Comparison of ENCODE assay signal across 2 fruit fly cellular contexts in the genomic region with DNA sequence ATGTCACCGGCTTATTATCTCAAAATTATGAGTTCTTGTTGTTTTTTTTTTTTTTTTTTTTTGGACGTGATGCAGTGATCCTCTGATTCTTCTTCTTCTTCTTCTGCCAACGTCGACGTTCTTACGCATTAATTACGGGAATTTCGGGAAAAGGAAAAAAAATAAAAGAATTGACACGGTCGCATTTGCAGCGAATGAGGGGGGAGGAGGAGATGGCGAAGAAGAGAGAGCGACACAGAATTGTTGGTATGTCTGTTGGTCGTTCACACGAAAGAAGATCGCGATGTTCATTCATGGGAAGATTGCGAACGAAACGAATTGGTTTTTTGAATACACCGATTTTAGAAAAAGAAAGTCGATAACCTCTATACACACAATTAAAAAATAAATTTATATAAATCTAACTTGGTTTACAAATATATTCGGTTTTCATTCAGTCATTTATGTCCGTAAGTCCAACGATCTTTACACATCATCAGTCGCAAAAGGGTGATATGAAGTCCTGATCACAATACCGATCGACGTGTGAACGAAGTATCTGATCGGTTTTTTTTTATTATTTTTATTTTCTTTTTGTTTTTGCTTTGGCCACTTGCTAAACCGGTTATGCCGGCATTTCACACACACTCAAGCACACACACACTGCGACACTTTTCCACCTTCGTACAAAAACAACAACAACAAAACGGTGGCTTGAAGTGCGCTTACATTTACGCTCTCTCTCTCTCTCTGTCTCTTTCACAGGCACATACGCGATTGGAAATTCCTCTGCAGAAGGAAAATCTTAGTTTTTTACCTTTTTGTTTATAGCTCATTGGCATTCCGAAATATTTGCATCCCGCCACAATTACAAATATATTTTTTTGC.
TF ChIP-seq lines count a peak whose summit lies in the region.

No protein-coding gene starts in this region.

TF ChIP-seq in whole organism, embryonic, 481 proteins besides CTCF, POLR2A, EP300 and RAD21 (continued from another document and continues in another):
- peak; percentile 71 for TF ChIP-seq CG4424 (GFP tag; optimal IDR thresholded peaks at IDR 0.05; lab: Kevin White, UChicago)
- peak; percentile 18 for TF ChIP-seq CG12769 (tag; optimal IDR thresholded peaks at IDR 0.05; lab: Kevin White, UChicago)
- peak; percentile 60 for TF ChIP-seq Xbp1 (GFP tag; optimal IDR thresholded peaks at IDR 0.05; lab: Kevin White, UChicago)
- TF ChIP-seq Fer2 (tag; optimal IDR thresholded peaks at IDR 0.05; lab: Kevin White, UChicago), result peak; percentile 41
- TF ChIP-seq CG15696 (tag; optimal IDR thresholded peaks at IDR 0.05; lab: Kevin White, UChicago), result peak; percentile 83
- TF ChIP-seq pum (GFP tag; optimal IDR thresholded peaks at IDR 0.05; lab: Kevin White, UChicago), result peak; percentile 7
- TF ChIP-seq bsh (GFP tag; optimal IDR thresholded peaks at IDR 0.05; lab: Kevin White, UChicago), result peak; percentile 77 to 97
- no peak for TF ChIP-seq fru (optimal IDR thresholded peaks at IDR 0.05; lab: Kevin White, UChicago)
- peak; percentile 63 for TF ChIP-seq CG11695 (GFP tag; IDR thresholded peaks at IDR 0.05; lab: Robert Waterston, UW)
- peak; percentile 69 for TF ChIP-seq CG3281 (GFP tag; optimal IDR thresholded peaks at IDR 0.05; lab: Kevin White, UChicago)
- TF ChIP-seq CG8290 (GFP tag; optimal IDR thresholded peaks at IDR 0.05; lab: Kevin White, UChicago), result peak; percentile 58
- TF ChIP-seq CG8290 (tag; optimal IDR thresholded peaks at IDR 0.05; lab: Kevin White, UChicago), result peak in 1 of 2 experiments; percentile 36
- no peak for TF ChIP-seq pb (GFP tag; optimal IDR thresholded peaks at IDR 0.05; lab: Kevin White, UChicago)
- peak; percentile 80 for TF ChIP-seq CG8388 (GFP tag; optimal IDR thresholded peaks at IDR 0.05; lab: Kevin White, UChicago)
- TF ChIP-seq HLH54F (GFP tag; optimal IDR thresholded peaks at IDR 0.05; lab: Kevin White, UChicago), result peak; percentile 17
- TF ChIP-seq wek (GFP tag; optimal IDR thresholded peaks at IDR 0.05; lab: Kevin White, UChicago), result peak; percentile 17
- no peak for TF ChIP-seq toy (GFP tag; IDR thresholded peaks at IDR 0.05; lab: Robert Waterston, UW)
- TF ChIP-seq Spps (tag; optimal IDR thresholded peaks at IDR 0.05; lab: Kevin White, UChicago), result peak; percentile 63
- TF ChIP-seq nmo (GFP tag; optimal IDR thresholded peaks at IDR 0.05; lab: Kevin White, UChicago), result peak; percentile 82
- TF ChIP-seq CG6689 (GFP tag; IDR thresholded peaks at IDR 0.05; lab: Robert Waterston, UW), result peak; percentile 75
- TF ChIP-seq CG12071 (GFP tag; optimal IDR thresholded peaks at IDR 0.05; lab: Kevin White, UChicago), result peak; percentile 40
- TF ChIP-seq CG11560 (tag; IDR thresholded peaks at IDR 0.05; lab: Robert Waterston, UW), result no peak
- TF ChIP-seq ash1 (GFP tag; optimal IDR thresholded peaks at IDR 0.05; lab: Kevin White, UChicago), result no peak
- peak; percentile 66 for TF ChIP-seq Asciz (GFP tag; optimal IDR thresholded peaks at IDR 0.05; lab: Kevin White, UChicago)
- TF ChIP-seq odd (GFP tag; optimal IDR thresholded peaks at IDR 0.05; lab: Kevin White, UChicago), result peak; percentile 82
- peak; percentile 56 for TF ChIP-seq CG15011 (GFP tag; optimal IDR thresholded peaks at IDR 0.05; lab: Kevin White, UChicago)
- peak; percentile 48 for TF ChIP-seq Usf (GFP tag; optimal IDR thresholded peaks at IDR 0.05; lab: Kevin White, UChicago)
- no peak for TF ChIP-seq dm (GFP tag; optimal IDR thresholded peaks at IDR 0.05; lab: Kevin White, UChicago)
- no peak for TF ChIP-seq knrl (GFP tag; IDR thresholded peaks at IDR 0.05; lab: Robert Waterston, UW; ENCODE audit: partially characterized antibody)
- peak; percentile 50 for TF ChIP-seq CG6854 (GFP tag; optimal IDR thresholded peaks at IDR 0.05; lab: Kevin White, UChicago)
- peak; percentile 47; the same call in 1 of the 3 replicates for TF ChIP-seq tgo (GFP tag; IDR thresholded peaks at IDR 0.05; lab: Robert Waterston, UW)
- peak; percentile 68 for TF ChIP-seq CG10543 (GFP tag; optimal IDR thresholded peaks at IDR 0.05; lab: Kevin White, UChicago)
- peak; percentile 85 for TF ChIP-seq Med (GFP tag; lab: Kevin White, UChicago)
- peak; percentile 85 for TF ChIP-seq CoRest (tag; optimal IDR thresholded peaks at IDR 0.05; lab: Kevin White, UChicago)
- TF ChIP-seq MBD-R2 (GFP tag; IDR thresholded peaks at IDR 0.05; lab: Robert Waterston, UW), result peak; percentile 12; the same call in 1 of the 2 replicates
- peak; percentile 90 for TF ChIP-seq Ets65A (GFP tag; lab: Kevin White, UChicago)
- peak; percentile 54; the same call in 1 of the 2 replicates for TF ChIP-seq CG14014 (GFP tag; IDR thresholded peaks at IDR 0.05; lab: Robert Waterston, UW)
- no peak for TF ChIP-seq ems (GFP tag; optimal IDR thresholded peaks at IDR 0.05; lab: Kevin White, UChicago)
- peak; percentile 65 for TF ChIP-seq nerfin-1 (tag; optimal IDR thresholded peaks at IDR 0.05; lab: Kevin White, UChicago)
- peak; percentile 58 for TF ChIP-seq sob (GFP tag; IDR thresholded peaks at IDR 0.05; lab: Robert Waterston, UW)
- peak; percentile 60; the same call in 1 of the 3 replicates for TF ChIP-seq ci (GFP tag; IDR thresholded peaks at IDR 0.05; lab: Robert Waterston, UW)
- peak; percentile 42 for TF ChIP-seq cwo (GFP tag; optimal IDR thresholded peaks at IDR 0.05; lab: Kevin White, UChicago)
- peak; percentile 75 for TF ChIP-seq BtbVII (GFP tag; optimal IDR thresholded peaks at IDR 0.05; lab: Kevin White, UChicago)
- TF ChIP-seq CG12659 (GFP tag; optimal IDR thresholded peaks at IDR 0.05; lab: Kevin White, UChicago), result peak; percentile 81
- peak; percentile 70 for TF ChIP-seq Rfx (GFP tag; IDR thresholded peaks at IDR 0.05; lab: Robert Waterston, UW)
- TF ChIP-seq hkb (optimal IDR thresholded peaks at IDR 0.05; lab: Kevin White, UChicago), result no peak
- peak; percentile 75 for TF ChIP-seq hkb (GFP tag; IDR thresholded peaks at IDR 0.05; lab: Robert Waterston, UW)
- peak; percentile 91 for TF ChIP-seq CG4360 (GFP tag; IDR thresholded peaks at IDR 0.05; lab: Robert Waterston, UW)
- TF ChIP-seq CG4730 (GFP tag; IDR thresholded peaks at IDR 0.05; lab: Robert Waterston, UW), result peak; percentile 35
- peak; percentile 46; the same call in 1 of the 2 replicates for TF ChIP-seq ranshi (GFP tag; IDR thresholded peaks at IDR 0.05; lab: Robert Waterston, UW)
- peak; percentile 78 for TF ChIP-seq corto (GFP tag; optimal IDR thresholded peaks at IDR 0.05; lab: Kevin White, UChicago)
- TF ChIP-seq CG14710 (tag; optimal IDR thresholded peaks at IDR 0.05; lab: Kevin White, UChicago), result peak; percentile 77
- peak; percentile 91 for TF ChIP-seq CG2712 (tag; optimal IDR thresholded peaks at IDR 0.05; lab: Kevin White, UChicago)
- TF ChIP-seq CG4282 (GFP tag; optimal IDR thresholded peaks at IDR 0.05; lab: Kevin White, UChicago), result no peak
- peak; percentile 87 for TF ChIP-seq CG2678 (tag; optimal IDR thresholded peaks at IDR 0.05; lab: Kevin White, UChicago)
- TF ChIP-seq CG1602 (GFP tag; optimal IDR thresholded peaks at IDR 0.05; lab: Kevin White, UChicago), result peak; percentile 29
- TF ChIP-seq E2f1 (GFP tag; IDR thresholded peaks at IDR 0.05; lab: Robert Waterston, UW), result peak; percentile 55
- TF ChIP-seq CG17912 (GFP tag; optimal IDR thresholded peaks at IDR 0.05; lab: Kevin White, UChicago), result no peak
- peak; percentile 78 for TF ChIP-seq CG7556 (GFP tag; optimal IDR thresholded peaks at IDR 0.05; lab: Kevin White, UChicago)
- peak; percentile 62 for TF ChIP-seq Hmr (GFP tag; optimal IDR thresholded peaks at IDR 0.05; lab: Kevin White, UChicago)

TF ChIP-seq in whole organism, prepupa, 60 proteins besides CTCF, POLR2A, EP300 and RAD21 (continued from another document):
- TF ChIP-seq CG6792 (GFP tag; optimal IDR thresholded peaks at IDR 0.05; lab: Kevin White, UChicago) (peak; percentile 84), CG8632 (GFP tag; optimal IDR thresholded peaks at IDR 0.05; lab: Kevin White, UChicago) (peak; percentile 83), pdm3 (GFP tag; optimal IDR thresholded peaks at IDR 0.05; lab: Kevin White, UChicago) (peak; percentile 82), Lpt (GFP tag; optimal IDR thresholded peaks at IDR 0.05; lab: Kevin White, UChicago) (peak; percentile 91), Sox14 (GFP tag; optimal IDR thresholded peaks at IDR 0.05; lab: Kevin White, UChicago) (peak; percentile 71), cyc (GFP tag; optimal IDR thresholded peaks at IDR 0.05; lab: Kevin White, UChicago) (peak; percentile 66), CG6163 (GFP tag; IDR thresholded peaks at IDR 0.05; lab: Robert Waterston, UW) (peak; percentile 86), acj6 (GFP tag; optimal IDR thresholded peaks at IDR 0.05; lab: Kevin White, UChicago) (peak; percentile 85), CG9139 (GFP tag; optimal IDR thresholded peaks at IDR 0.05; lab: Kevin White, UChicago) (peak; percentile 95), CG15336 (GFP tag; IDR thresholded peaks at IDR 0.05; lab: Robert Waterston, UW) (peak; percentile 89), CG10669 (GFP tag; optimal IDR thresholded peaks at IDR 0.05; lab: Kevin White, UChicago) (peak; percentile 82), net (GFP tag; optimal IDR thresholded peaks at IDR 0.05; lab: Kevin White, UChicago) (peak; percentile 91), CG8119 (GFP tag; IDR thresholded peaks at IDR 0.05; lab: Robert Waterston, UW) (peak; percentile 93)
